Worm (Caenorhabditis elegans) whole organism, late embryonic: ENCODE measurements around the gene T13F3.8.

Source experiments
- ref-2 ChIP-seq: sonication (generic microtip); optimal IDR thresholded peaks from 2 replicates; lab custom pipeline; 2016; ENCODE audit warnings: missing genetic modification characterization, missing compliant biosample characterization
- ztf-16 ChIP-seq: sonication (generic microtip); optimal IDR thresholded peaks from 2 replicates; lab custom pipeline; 2017; ENCODE audit warnings: missing genetic modification characterization, missing compliant biosample characterization

DNA sequence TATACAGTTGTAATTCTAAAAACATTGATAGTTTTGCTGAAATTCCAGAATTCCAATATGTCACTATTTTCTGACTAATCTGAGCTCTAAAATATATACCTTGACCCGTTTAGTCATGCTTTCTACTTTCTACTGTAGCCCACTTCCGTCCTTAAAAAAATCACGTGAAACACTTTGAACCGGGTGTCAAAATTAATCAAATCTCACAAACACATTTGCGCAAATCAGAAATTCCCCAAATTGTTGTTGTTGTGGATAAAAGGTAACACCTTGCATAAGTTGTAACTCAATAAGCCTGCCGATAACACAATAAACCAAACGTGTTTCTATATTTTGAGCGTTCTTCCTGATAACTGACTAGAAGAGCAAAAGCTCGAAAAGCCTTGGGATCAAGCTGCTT is 37.7 kb downstream of the T13F3.8 start, which contains the start of gene srxa-7:
- TF ChIP-seq ref-2 (tag; lab: Kevin White, UChicago) (no peak), ztf-16 (tag; lab: Kevin White, UChicago) (no peak)
